Worm (Caenorhabditis elegans): ENCODE results near the gene col-101.
A peak's percentile ranks its signal among the peaks of the same experiment; 100 is the strongest.

col-101 gene

DNA sequence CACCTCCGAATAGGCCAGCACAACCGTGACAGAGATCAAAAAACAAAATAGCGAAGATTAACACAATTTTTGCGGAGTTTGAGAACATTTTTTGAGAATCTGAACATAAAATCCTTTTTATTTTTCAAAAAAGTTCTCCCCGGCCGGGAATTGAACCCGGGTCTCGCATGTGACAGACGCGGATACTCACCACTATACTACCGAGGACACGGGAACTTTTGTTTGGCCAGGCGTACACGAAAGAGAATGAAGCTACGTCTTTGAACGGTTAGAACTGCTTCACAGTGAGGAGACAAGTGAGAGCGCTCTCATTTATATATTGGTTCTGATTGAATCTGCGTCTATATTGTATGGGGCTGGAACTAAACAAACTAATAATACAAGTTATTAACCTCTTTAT is 4.3 kb downstream of the col-101 start, which contains the start of gene grl-26:
Gene grl-26 (minus strand): TSS at position 318 of the 400 bp plus-strand sequence.
- TF ChIP-seq madf-2 (tag; optimal IDR thresholded peaks at IDR 0.05), result peak; percentile 44
- TF ChIP-seq ceh-34 (tag; optimal IDR thresholded peaks at IDR 0.05), result peak; percentile 35
- no peak for TF ChIP-seq pha-4 (tag; optimal IDR thresholded peaks at IDR 0.05)
- TF ChIP-seq odd-2 (tag; optimal IDR thresholded peaks at IDR 0.05), result no peak
- peak; percentile 10 for TF ChIP-seq lin-11 (tag; optimal IDR thresholded peaks at IDR 0.05)
- peak; percentile 53 for TF ChIP-seq C38D4.7 (GFP tag; optimal IDR thresholded peaks at IDR 0.05)
- TF ChIP-seq nhr-11 (tag; optimal IDR thresholded peaks at IDR 0.05), result no peak
- TF ChIP-seq hlh-13 (GFP tag; optimal IDR thresholded peaks at IDR 0.05), result peak; percentile 38
- TF ChIP-seq syd-9 (tag; optimal IDR thresholded peaks at IDR 0.05), result peak; percentile 18
- TF ChIP-seq unc-42 (tag; optimal IDR thresholded peaks at IDR 0.05), result no peak
- peak; percentile 41 for TF ChIP-seq Y22D7AL.16 (tag; optimal IDR thresholded peaks at IDR 0.05)
- peak; percentile 3 for TF ChIP-seq ttx-3 (tag; optimal IDR thresholded peaks at IDR 0.05)
- peak; percentile 53 for TF ChIP-seq elt-2 (tag; optimal IDR thresholded peaks at IDR 0.05)
- peak; percentile 30 for TF ChIP-seq ceh-31 (tag; optimal IDR thresholded peaks at IDR 0.05)
- TF ChIP-seq sdc-2 (tag; optimal IDR thresholded peaks at IDR 0.05), result no peak
- peak; percentile 30 for TF ChIP-seq F13H6.1 (tag; optimal IDR thresholded peaks at IDR 0.05)
- peak; percentile 61 for TF ChIP-seq T23F11.4 (GFP tag; optimal IDR thresholded peaks at IDR 0.05)
- TF ChIP-seq nfya-1 (tag; optimal IDR thresholded peaks at IDR 0.05), result peak; percentile 28
- TF ChIP-seq unc-3 (GFP tag; conservative IDR thresholded peaks at IDR 0.05), result no peak
- TF ChIP-seq unc-3 (tag; optimal IDR thresholded peaks at IDR 0.05), result no peak
- no peak for TF ChIP-seq K09A11.1 (tag; optimal IDR thresholded peaks at IDR 0.05; ENCODE audit: insufficient read depth)
- no peak for TF ChIP-seq ceh-22 (tag; optimal IDR thresholded peaks at IDR 0.05)
- peak; percentile 68 for TF ChIP-seq che-1 (tag; optimal IDR thresholded peaks at IDR 0.05)
- no peak for TF ChIP-seq pqm-1 (tag; optimal IDR thresholded peaks at IDR 0.05)
- TF ChIP-seq eyg-1 (tag; optimal IDR thresholded peaks at IDR 0.05), result no peak
- TF ChIP-seq zip-5 (tag; optimal IDR thresholded peaks at IDR 0.05), result no peak
- peak; percentile 76 for TF ChIP-seq ceh-19 (GFP tag; optimal IDR thresholded peaks at IDR 0.05)
- TF ChIP-seq ref-2 (tag; optimal IDR thresholded peaks at IDR 0.05), result peak; percentile 57
- no peak for TF ChIP-seq sox-2 (GFP tag; IDR thresholded peaks at IDR 0.05)
- TF ChIP-seq ceh-45 (GFP tag; IDR thresholded peaks at IDR 0.05), result no peak
- TF ChIP-seq ahr-1 (tag; optimal IDR thresholded peaks at IDR 0.05), result no peak
- TF ChIP-seq ceh-9 (tag; optimal IDR thresholded peaks at IDR 0.05), result no peak
- TF ChIP-seq unc-55 (GFP tag; optimal IDR thresholded peaks at IDR 0.05), result no peak
- TF ChIP-seq fkh-10 (GFP tag; optimal IDR thresholded peaks at IDR 0.05), result peak; percentile 37
- peak; percentile 30 for TF ChIP-seq ceh-2 (tag; optimal IDR thresholded peaks at IDR 0.05)
- TF ChIP-seq pha-2 (tag; optimal IDR thresholded peaks at IDR 0.05), result no peak
- TF ChIP-seq pag-3 (tag; optimal IDR thresholded peaks at IDR 0.05; ENCODE audit: borderline replicate concordance), result no peak
- TF ChIP-seq sox-4 (tag; optimal IDR thresholded peaks at IDR 0.05), result peak; percentile 58
- TF ChIP-seq C08G9.2 (tag; optimal IDR thresholded peaks at IDR 0.05), result peak; percentile 57
- peak; percentile 88 for TF ChIP-seq K02D7.2 (tag; optimal IDR thresholded peaks at IDR 0.05)
- TF ChIP-seq elt-4 (tag; optimal IDR thresholded peaks at IDR 0.05), result no peak
- peak; percentile 83 for TF ChIP-seq rnt-1 (tag; optimal IDR thresholded peaks at IDR 0.05)
- no peak for TF ChIP-seq ama-1 (optimal IDR thresholded peaks at IDR 0.05)
- TF ChIP-seq hlh-30 (tag; optimal IDR thresholded peaks at IDR 0.05; ENCODE audit: insufficient read depth), result peak; percentile 62
- TF ChIP-seq nhr-232 (tag; optimal IDR thresholded peaks at IDR 0.05), result peak; percentile 33
- peak; percentile 26 for TF ChIP-seq hlh-15 (tag; optimal IDR thresholded peaks at IDR 0.05)
- peak; percentile 55 for TF ChIP-seq pat-9 (tag; optimal IDR thresholded peaks at IDR 0.05)
- peak; percentile 45 for TF ChIP-seq ceh-48 (tag; optimal IDR thresholded peaks at IDR 0.05)
- TF ChIP-seq pros-1 (tag; optimal IDR thresholded peaks at IDR 0.05), result no peak
- peak; percentile 24 for TF ChIP-seq unc-86 (tag; optimal IDR thresholded peaks at IDR 0.05)
- peak; percentile 14 for TF ChIP-seq npax-4 (tag; optimal IDR thresholded peaks at IDR 0.05)
- no peak for TF ChIP-seq ets-4 (tag; optimal IDR thresholded peaks at IDR 0.05)
- TF ChIP-seq gmeb-2 (tag; optimal IDR thresholded peaks at IDR 0.05), result peak; percentile 63
- peak; percentile 49 for TF ChIP-seq dve-1 (tag; optimal IDR thresholded peaks at IDR 0.05)
